Fruit fly (Drosophila melanogaster) whole organism, prepupa: Measurements from ENCODE around the gene kuz.

Experiments used
- CG6854 ChIP-seq: fragments of 200-800 bp; sonication (Bioruptor generic); optimal IDR thresholded peaks from 2 replicates; lab custom pipeline; 2017; ENCODE audit warnings: missing biosample characterization, mild to moderate bottlenecking, missing genetic modification characterization
- Ets96B ChIP-seq: fragments of 200-800 bp; optimal IDR thresholded peaks from 2 replicates; lab custom pipeline; 2019; ENCODE audit warnings: missing biosample characterization, mild to moderate bottlenecking, missing genetic modification characterization, moderate library complexity
- Gug ChIP-seq: fragments of 200-800 bp; sonication (Bioruptor generic); IDR thresholded peaks from 2 replicates; pipeline ENCODE4 v1.3.6; 2022; ENCODE audit warnings: missing biosample characterization, missing genetic modification characterization
- Hr39 ChIP-seq: fragments of 200-800 bp; sonication (Bioruptor generic); optimal IDR thresholded peaks from 2 replicates; lab custom pipeline; 2016; ENCODE audit warnings: missing biosample characterization, missing genetic modification characterization
- acj6 ChIP-seq: fragments of 200-800 bp; sonication (Bioruptor generic); optimal IDR thresholded peaks from 3 replicates; lab custom pipeline; 2016; ENCODE audit warnings: missing biosample characterization, missing genetic modification characterization
- dsx ChIP-seq: fragments of 200-800 bp; optimal IDR thresholded peaks from 3 replicates; lab custom pipeline; 2019; ENCODE audit warnings: missing biosample characterization, mild to moderate bottlenecking, missing genetic modification characterization, moderate library complexity; ENCODE audit not compliant: poor library complexity, severe bottlenecking
- fd85E ChIP-seq: fragments of 200-800 bp; sonication (Bioruptor generic); optimal IDR thresholded peaks from 3 replicates; lab custom pipeline; 2016; ENCODE audit warnings: missing biosample characterization, missing genetic modification characterization
- svp ChIP-seq: fragments of 200-800 bp; sonication (Bioruptor generic); peaks from one replicate; lab custom pipeline; 2016; ENCODE audit warnings: missing biosample characterization, missing genetic modification characterization

DNA sequence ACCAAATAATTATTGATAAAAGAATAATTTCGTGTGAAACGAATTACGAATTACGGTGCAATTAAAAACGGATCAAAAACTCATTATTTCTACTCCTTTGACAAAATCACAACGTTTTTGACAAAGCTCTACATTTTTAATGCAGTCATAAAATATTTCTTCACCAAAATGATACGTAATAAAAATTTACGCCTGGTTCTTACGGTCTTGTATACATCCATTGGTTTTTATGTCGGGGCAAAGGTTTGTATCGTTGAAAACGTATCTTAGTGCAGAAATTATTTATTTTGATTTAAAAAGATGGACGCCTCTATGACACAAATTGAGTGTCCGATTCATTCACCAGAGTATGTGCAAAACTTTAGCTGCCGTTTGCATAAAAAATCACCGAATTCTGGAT, 18.2 kb upstream of the kuz start, which contains the start of gene CG33644:
- TF ChIP-seq fd85E (GFP tag; lab: Kevin White, UChicago) = no peak
- no peak for TF ChIP-seq Gug (GFP tag; lab: Robert Waterston, UW)
- no peak for TF ChIP-seq dsx (GFP tag; lab: Kevin White, UChicago)
- TF ChIP-seq Hr39 (GFP tag; lab: Kevin White, UChicago) = no peak
- TF ChIP-seq svp = no peak
- TF ChIP-seq acj6 (GFP tag; lab: Kevin White, UChicago) = no peak
- no peak for TF ChIP-seq Ets96B (tag; lab: Kevin White, UChicago)
- TF ChIP-seq CG6854 (GFP tag; lab: Kevin White, UChicago) = no peak
